Fruit fly (Drosophila melanogaster) whole organism, embryonic: Measurements from ENCODE around the gene Shmt.

Experiments
- ATbp ChIP-seq: fragments of 200-800 bp; sonication (Bioruptor generic); optimal IDR thresholded peaks from 2 replicates; lab custom pipeline; 2017; ENCODE audit warnings: missing biosample characterization, mild to moderate bottlenecking, missing genetic modification characterization, missing genetic modification reagents
- Adf1 ChIP-seq: fragments of 200-800 bp; sonication (Bioruptor generic); IDR thresholded peaks from 2 replicates; pipeline ENCODE4 v1.3.6; 2022; ENCODE audit warnings: missing biosample characterization, missing genetic modification characterization
- BtbVII ChIP-seq: fragments of 200-800 bp; sonication (Bioruptor generic); optimal IDR thresholded peaks from 3 replicates; lab custom pipeline; 2017; ENCODE audit warnings: missing biosample characterization, mild to moderate bottlenecking, missing genetic modification characterization
- CG10462 ChIP-seq: fragments of 200-800 bp; sonication (Bioruptor generic); optimal IDR thresholded peaks from 2 replicates; lab custom pipeline; 2016; ENCODE audit warnings: missing biosample characterization, missing genetic modification characterization
- CG12155 ChIP-seq: fragments of 200-800 bp; sonication (Bioruptor generic); optimal IDR thresholded peaks from 3 replicates; lab custom pipeline; 2016; ENCODE audit warnings: missing biosample characterization, missing genetic modification characterization
- CG12769 ChIP-seq: fragments of 200-800 bp; sonication (Bioruptor generic); optimal IDR thresholded peaks from 2 replicates; lab custom pipeline; 2019; ENCODE audit warnings: missing biosample characterization, mild to moderate bottlenecking, missing genetic modification characterization, moderate library complexity
- CG13296 ChIP-seq: fragments of 200-800 bp; sonication (Bioruptor generic); optimal IDR thresholded peaks from 3 replicates; lab custom pipeline; 2018; ENCODE audit warnings: missing biosample characterization, mild to moderate bottlenecking, missing genetic modification characterization
- CG14710 ChIP-seq: fragments of 200-800 bp; sonication (Bioruptor generic); optimal IDR thresholded peaks from 3 replicates; lab custom pipeline; 2019; ENCODE audit warnings: missing biosample characterization, mild to moderate bottlenecking, missing genetic modification characterization, moderate library complexity
- CG15269 ChIP-seq: fragments of 200-800 bp; sonication (Bioruptor generic); optimal IDR thresholded peaks from 2 replicates; lab custom pipeline; 2018; ENCODE audit warnings: missing biosample characterization, mild to moderate bottlenecking, missing genetic modification characterization, moderate library complexity
- CG15696 ChIP-seq: fragments of 200-800 bp; sonication (Bioruptor generic); optimal IDR thresholded peaks from 2 replicates; lab custom pipeline; 2019; ENCODE audit warnings: missing biosample characterization, mild to moderate bottlenecking, missing genetic modification characterization, moderate library complexity
- CG17568 ChIP-seq: fragments of 200-800 bp; sonication (Bioruptor generic); optimal IDR thresholded peaks from 2 replicates; lab custom pipeline; 2018; ENCODE audit warnings: missing biosample characterization, mild to moderate bottlenecking, missing genetic modification characterization, moderate library complexity
- CG1832 ChIP-seq: fragments of 200-800 bp; sonication (Bioruptor generic); optimal IDR thresholded peaks from 2 replicates; lab custom pipeline; 2017; ENCODE audit warnings: missing biosample characterization, mild to moderate bottlenecking, missing genetic modification characterization, inconsistent platforms
- CG6175 ChIP-seq: fragments of 200-800 bp; sonication (Bioruptor generic); IDR thresholded peaks from 3 replicates; pipeline ENCODE4 v1.3.6; 2022; ENCODE audit warnings: missing biosample characterization, missing genetic modification characterization
- CG6813 ChIP-seq: fragments of 200-800 bp; sonication (Bioruptor generic); optimal IDR thresholded peaks from 2 replicates; lab custom pipeline; 2017; ENCODE audit warnings: missing biosample characterization, missing genetic modification characterization, mild to moderate bottlenecking, moderate library complexity, missing genetic modification reagents
- CG8478 ChIP-seq: fragments of >200 bp; optimal IDR thresholded peaks from 2 replicates; lab custom pipeline; 2018
- CG9817 ChIP-seq: fragments of 200-800 bp; sonication (Bioruptor generic); optimal IDR thresholded peaks from 2 replicates; lab custom pipeline; 2018; ENCODE audit warnings: missing biosample characterization, mild to moderate bottlenecking, missing genetic modification characterization, moderate library complexity
- Ets65A ChIP-seq: fragments of 200-800 bp; sonication (Bioruptor generic); peaks from one replicate; lab custom pipeline; 2016; ENCODE audit warnings: missing biosample characterization, missing genetic modification characterization
- Hr3 ChIP-seq: fragments of 200-800 bp; sonication (Bioruptor generic); optimal IDR thresholded peaks from 3 replicates; lab custom pipeline; 2016; ENCODE audit warnings: missing biosample characterization, missing genetic modification characterization
- Med ChIP-seq: fragments of 200-800 bp; sonication (Bioruptor generic); peaks from one replicate; lab custom pipeline; 2016; ENCODE audit warnings: missing biosample characterization, missing genetic modification characterization, mild to moderate bottlenecking, inconsistent platforms, moderate library complexity
- Mrtf ChIP-seq: fragments of 200-800 bp; sonication (Bioruptor generic); IDR thresholded peaks from 3 replicates; pipeline ENCODE4 v1.3.6; 2022; ENCODE audit warnings: missing biosample characterization, missing genetic modification characterization
- Nf-YC ChIP-seq: fragments of 200-800 bp; optimal IDR thresholded peaks from 3 replicates; lab custom pipeline; 2019; ENCODE audit warnings: missing biosample characterization, mild to moderate bottlenecking, missing genetic modification characterization, moderate library complexity
- Optix ChIP-seq: fragments of 200-800 bp; sonication (Bioruptor generic); IDR thresholded peaks from 3 replicates; pipeline ENCODE4 v1.3.6; 2022; ENCODE audit warnings: missing biosample characterization, missing genetic modification characterization
- Sry-β ChIP-seq: fragments of 200-800 bp; sonication (Bioruptor generic); optimal IDR thresholded peaks from 2 replicates; lab custom pipeline; 2018; ENCODE audit warnings: missing biosample characterization, mild to moderate bottlenecking, missing genetic modification characterization, moderate library complexity
- abd-A ChIP-seq: fragments of 200-800 bp; sonication (Bioruptor generic); optimal IDR thresholded peaks from 3 replicates; lab custom pipeline; 2019; ENCODE audit warnings: missing biosample characterization, mild to moderate bottlenecking, missing genetic modification characterization, moderate library complexity
- ci ChIP-seq: fragments of 200-800 bp; sonication (Bioruptor generic); IDR thresholded peaks from 3 replicates; pipeline ENCODE4 v1.3.6; 2022; ENCODE audit warnings: missing biosample characterization, missing genetic modification characterization
- crc ChIP-seq: fragments of 200-800 bp; sonication (Bioruptor generic); optimal IDR thresholded peaks from 2 replicates; lab custom pipeline; 2016; ENCODE audit warnings: missing biosample characterization, missing genetic modification characterization
- crol ChIP-seq: fragments of 200-800 bp; sonication (Bioruptor generic); IDR thresholded peaks from 2 replicates; pipeline ENCODE4 v1.3.6; 2022; ENCODE audit warnings: missing biosample characterization, missing genetic modification characterization
- dmrt99B ChIP-seq: fragments of 200-800 bp; sonication (Bioruptor generic); optimal IDR thresholded peaks from 2 replicates; lab custom pipeline; 2018; ENCODE audit warnings: missing biosample characterization, mild to moderate bottlenecking, missing genetic modification characterization, moderate library complexity
- ewg ChIP-seq: fragments of 200-800 bp; sonication (Bioruptor generic); optimal IDR thresholded peaks from 3 replicates; lab custom pipeline; 2017; ENCODE audit warnings: mild to moderate bottlenecking, missing biosample characterization, missing genetic modification reagents, missing genetic modification characterization
- exex ChIP-seq: fragments of 200-800 bp; sonication (Bioruptor generic); optimal IDR thresholded peaks from 4 replicates; lab custom pipeline; 2018; ENCODE audit warnings: missing biosample characterization, mild to moderate bottlenecking, missing genetic modification characterization, moderate library complexity
- hkb ChIP-seq, 2 experiments: fragments of 200-800 bp in 1 of 2; fragments of >200 bp in 1 of 2; sonication (Bioruptor generic) in 1 of 2; IDR thresholded peaks in 1 of 2; optimal IDR thresholded peaks in 1 of 2; 2 replicates each; pipeline versions ENCODE4 v1.3.6 to Lab custom; 2017 to 2022; ENCODE audit warnings: missing biosample characterization in 1 of 2, missing genetic modification characterization in 1 of 2
- nom ChIP-seq: fragments of 200-800 bp; sonication (Bioruptor generic); optimal IDR thresholded peaks from 2 replicates; lab custom pipeline; 2017; ENCODE audit warnings: missing biosample characterization, missing genetic modification characterization, mild to moderate bottlenecking, moderate library complexity, missing genetic modification reagents
- psq ChIP-seq: fragments of 200-800 bp; sonication (Bioruptor generic); optimal IDR thresholded peaks from 2 replicates; lab custom pipeline; 2017; ENCODE audit warnings: missing biosample characterization, missing genetic modification characterization
- sob ChIP-seq: fragments of 200-800 bp; sonication (Bioruptor generic); IDR thresholded peaks from 2 replicates; pipeline ENCODE4 v1.3.6; 2022; ENCODE audit warnings: missing biosample characterization, missing genetic modification characterization
- twi ChIP-seq: fragments of 200-800 bp; optimal IDR thresholded peaks from 2 replicates; lab custom pipeline; 2019; ENCODE audit warnings: missing biosample characterization, mild to moderate bottlenecking, missing genetic modification characterization, moderate library complexity

Gene Shmt

DNA sequence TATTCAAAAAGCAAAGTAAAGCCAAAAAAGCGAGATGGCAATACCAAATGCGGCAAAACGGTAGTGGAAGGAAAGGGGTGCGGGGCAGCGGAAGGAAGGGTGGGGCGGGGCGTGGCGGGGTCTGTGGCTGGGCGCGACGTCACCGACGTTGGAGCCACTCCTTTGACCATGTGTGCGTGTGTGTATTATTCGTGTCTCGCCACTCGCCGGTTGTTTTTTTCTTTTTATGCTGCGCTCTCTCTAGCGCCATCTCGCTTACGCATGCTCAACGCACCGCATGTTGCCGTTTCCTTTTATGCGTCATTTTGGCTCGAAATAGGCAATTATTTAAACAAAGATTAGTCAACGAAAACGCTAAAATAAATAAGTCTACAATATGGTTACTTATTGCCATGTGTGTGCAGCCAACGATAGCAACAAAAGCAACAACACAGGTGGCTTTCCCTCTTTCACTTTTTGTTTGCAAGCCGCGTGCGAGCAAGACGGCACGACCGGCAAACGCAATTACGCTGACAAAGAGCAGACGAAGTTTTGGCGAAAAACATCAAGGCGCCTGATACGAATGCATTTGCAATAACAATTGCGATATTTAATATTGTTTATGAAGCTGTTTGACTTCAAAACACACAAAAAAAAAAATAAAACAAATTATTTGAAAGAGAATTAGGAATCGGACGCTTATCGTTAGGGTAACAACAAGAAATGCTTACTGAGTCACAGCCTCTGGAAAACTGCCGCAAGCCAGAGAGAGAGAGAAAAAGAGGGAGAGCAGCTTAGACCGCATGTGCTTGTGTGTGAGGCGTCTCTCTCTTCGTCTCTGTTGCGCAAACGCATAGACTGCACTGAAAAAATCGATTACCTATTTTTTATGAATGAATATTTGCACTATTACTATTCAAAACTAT, 17.1 kb downstream of the Shmt start (continued):
- TF ChIP-seq CG6813 (GFP tag; lab: Kevin White, UChicago) (peak; percentile 55), CG8478 (lab: Kevin White, UChicago) (no peak), BtbVII (GFP tag; lab: Kevin White, UChicago) (peak; percentile 51), crol (GFP tag; lab: Robert Waterston, UW) (peak; percentile 100), CG9817 (tag; lab: Kevin White, UChicago) (no peak), CG12769 (tag; lab: Kevin White, UChicago) (peak; percentile 53), Hr3 (no peak), sob (no peak; the same call in 1 of the 2 replicates), psq (GFP tag; lab: Kevin White, UChicago) (peak; percentile 75), twi (tag; lab: Kevin White, UChicago) (peak; percentile 70), CG13296 (peak; percentile 26), ci (0 out of 3 replicates have a peak, but pooled peaks have one; percentile 40), Nf-YC (peak; percentile 45), CG12155 (GFP tag; lab: Kevin White, UChicago) (peak; percentile 93), CG14710 (tag; lab: Kevin White, UChicago) (no peak), crc (GFP tag; lab: Kevin White, UChicago) (no peak), CG15269 (tag; lab: Kevin White, UChicago) (no peak), Mrtf (GFP tag; lab: Robert Waterston, UW) (peak; percentile 29; the same call in 1 of the 3 replicates), CG15696 (tag; lab: Kevin White, UChicago) (peak; percentile 22), CG6175 (GFP tag; lab: Robert Waterston, UW) (peak; percentile 77; the same call in 2 of the 3 replicates), abd-A (tag; lab: Kevin White, UChicago) (peak; percentile 61), Ets65A (GFP tag; lab: Kevin White, UChicago) (no peak), Med (GFP tag; lab: Kevin White, UChicago) (peak; percentile 78), ewg (GFP tag; lab: Kevin White, UChicago) (peak; percentile 54), exex (tag; lab: Kevin White, UChicago) (peak; percentile 6), ATbp (GFP tag; lab: Kevin White, UChicago) (peak; percentile 32), hkb (optimal IDR thresholded peaks at IDR 0.05; lab: Kevin White, UChicago) (no peak), hkb (GFP tag; IDR thresholded peaks at IDR 0.05; lab: Robert Waterston, UW) (0 out of 2 replicates have a peak, but pooled peaks have one; percentile 14), nom (GFP tag; lab: Kevin White, UChicago) (peak; percentile 69), dmrt99B (tag; lab: Kevin White, UChicago) (peak; percentile 15), Adf1 (GFP tag; lab: Robert Waterston, UW) (peak; percentile 66), CG1832 (GFP tag; lab: Kevin White, UChicago) (peak; percentile 78), Sry-β (GFP tag; lab: Kevin White, UChicago) (no peak), CG10462 (no peak), CG17568 (GFP tag; lab: Kevin White, UChicago) (peak; percentile 9), Optix (GFP tag; lab: Robert Waterston, UW) (peak; percentile 20; the same call in 1 of the 3 replicates)
